Fruit fly (Drosophila melanogaster): Measurements from ENCODE around the gene CG17193.
A peak's percentile ranks its signal among the peaks of the same experiment; 100 is the strongest.

The CG17193 gene

DNA sequence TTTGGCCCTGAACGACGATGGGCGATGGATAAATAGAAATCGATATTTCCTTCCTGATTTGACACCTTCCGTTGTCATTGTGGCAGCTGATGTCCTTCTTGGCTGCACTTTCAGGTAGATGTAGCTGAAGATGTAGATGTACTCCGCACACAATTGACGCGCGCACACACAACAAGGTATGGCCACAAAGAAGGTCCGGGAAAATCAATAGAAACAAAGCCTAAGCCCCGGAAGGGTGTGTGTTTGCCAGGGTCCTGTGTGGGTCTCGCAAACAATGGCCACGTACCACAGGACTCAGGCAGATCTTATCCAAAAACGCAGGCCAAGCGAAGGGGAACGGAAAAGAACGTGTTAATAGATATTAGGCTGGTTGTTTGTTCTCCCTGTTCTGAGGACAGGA lies 60.5 kb downstream of the CG17193 start (continued):
- TF ChIP-seq CG16863 (GFP tag; optimal IDR thresholded peaks at IDR 0.05) (no peak), ab (GFP tag; optimal IDR thresholded peaks at IDR 0.05) (no peak), Kr (GFP tag; optimal IDR thresholded peaks at IDR 0.05) (peak; percentile 89), dan (GFP tag; IDR thresholded peaks at IDR 0.05) (no peak), CG15479 (GFP tag; optimal IDR thresholded peaks at IDR 0.05) (peak; percentile 77), bab2 (GFP tag; optimal IDR thresholded peaks at IDR 0.05) (no peak), CG18599 (GFP tag; optimal IDR thresholded peaks at IDR 0.05) (no peak), pros (GFP tag; optimal IDR thresholded peaks at IDR 0.05) (peak; percentile 71), slou (GFP tag; optimal IDR thresholded peaks at IDR 0.05) (no peak), HLHmδ (GFP tag; optimal IDR thresholded peaks at IDR 0.05) (peak; percentile 22), Awh (GFP tag; IDR thresholded peaks at IDR 0.05) (no peak), CG6854 (GFP tag; optimal IDR thresholded peaks at IDR 0.05) (no peak), HHEX (GFP tag; optimal IDR thresholded peaks at IDR 0.05) (no peak), chif (GFP tag; optimal IDR thresholded peaks at IDR 0.05) (no peak), CG8388 (GFP tag; optimal IDR thresholded peaks at IDR 0.05) (no peak), CG17186 (GFP tag; optimal IDR thresholded peaks at IDR 0.05) (no peak), Lhr (GFP tag; optimal IDR thresholded peaks at IDR 0.05) (no peak), sima (GFP tag; optimal IDR thresholded peaks at IDR 0.05) (no peak), al (GFP tag; IDR thresholded peaks at IDR 0.05) (no peak), CG18011 (GFP tag; optimal IDR thresholded peaks at IDR 0.05) (no peak), zen (tag; optimal IDR thresholded peaks at IDR 0.05) (peak; percentile 59), Sox102F (GFP tag; optimal IDR thresholded peaks at IDR 0.05) (no peak), shn (GFP tag; optimal IDR thresholded peaks at IDR 0.05) (no peak), toy (GFP tag; IDR thresholded peaks at IDR 0.05) (no peak), CG8281 (tag; optimal IDR thresholded peaks at IDR 0.05) (no peak), HLH3B (GFP tag; IDR thresholded peaks at IDR 0.05) (no peak), CG43689 (GFP tag; IDR thresholded peaks at IDR 0.05) (no peak), YL-1 (GFP tag; optimal IDR thresholded peaks at IDR 0.05) (no peak), CG1647 (GFP tag; optimal IDR thresholded peaks at IDR 0.05) (no peak), CG6689 (GFP tag; IDR thresholded peaks at IDR 0.05) (no peak), CG15011 (GFP tag; optimal IDR thresholded peaks at IDR 0.05) (no peak), Bdp1 (GFP tag; optimal IDR thresholded peaks at IDR 0.05) (no peak), CTCF (GFP tag; optimal IDR thresholded peaks at IDR 0.05) (no peak), BtbVII (GFP tag; optimal IDR thresholded peaks at IDR 0.05) (no peak), Atf6 (GFP tag; IDR thresholded peaks at IDR 0.05) (no peak), CG4404 (GFP tag; IDR thresholded peaks at IDR 0.05) (no peak), onecut (GFP tag; IDR thresholded peaks at IDR 0.05) (peak; percentile 84), CG7928 (GFP tag; optimal IDR thresholded peaks at IDR 0.05) (no peak), ac (GFP tag; optimal IDR thresholded peaks at IDR 0.05) (peak; percentile 50), CG1792 (GFP tag; optimal IDR thresholded peaks at IDR 0.05) (no peak), dm (GFP tag; optimal IDR thresholded peaks at IDR 0.05) (no peak), corto (GFP tag; optimal IDR thresholded peaks at IDR 0.05) (no peak), Dbx (GFP tag; IDR thresholded peaks at IDR 0.05) (no peak), Dll (GFP tag; IDR thresholded peaks at IDR 0.05; ENCODE audit: partially characterized antibody) (no peak), tna (GFP tag; IDR thresholded peaks at IDR 0.05; ENCODE audit: partially characterized antibody) (no peak), mam (GFP tag; optimal IDR thresholded peaks at IDR 0.05) (no peak), Jarid2 (GFP tag; optimal IDR thresholded peaks at IDR 0.05) (no peak), tll (GFP tag; optimal IDR thresholded peaks at IDR 0.05) (peak in 1 of 2 experiments; percentile 87), prd (optimal IDR thresholded peaks at IDR 0.05) (no peak), prd (GFP tag; IDR thresholded peaks at IDR 0.05) (peak; percentile 35; the same call in 2 of the 3 replicates), CG8924 (tag; optimal IDR thresholded peaks at IDR 0.05) (peak; percentile 13), crc (GFP tag; optimal IDR thresholded peaks at IDR 0.05) (no peak)

Data from whole organism, embryonic.